Worm (Caenorhabditis elegans): ENCODE data around the gene F08F8.7.

DNA sequence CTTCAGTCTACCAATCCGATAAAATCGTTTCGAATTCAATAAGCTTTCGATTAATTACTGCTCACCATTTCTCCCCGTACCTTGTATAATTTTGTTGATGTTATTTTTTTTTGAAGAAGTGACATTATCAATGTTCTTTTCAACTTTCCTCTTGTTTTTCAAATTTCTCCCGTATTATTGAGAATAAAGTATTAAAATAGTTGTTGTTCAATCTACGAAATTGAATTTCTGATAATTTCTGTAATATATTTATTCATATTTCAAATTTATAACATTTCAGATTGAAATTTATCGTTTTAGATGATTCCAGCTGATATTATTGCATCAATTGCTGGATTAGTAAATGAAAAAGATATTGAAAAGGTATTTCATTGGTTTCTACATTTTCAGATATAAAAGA lies 39.0 kb upstream of the F08F8.7 start, which contains the start of gene trd-1:
- no peak for TF ChIP-seq dao-5 (tag; optimal IDR thresholded peaks at IDR 0.05)
- no peak for TF ChIP-seq him-1 (tag; optimal IDR thresholded peaks at IDR 0.05)
